Worm (Caenorhabditis elegans): ENCODE measurements around the gene cnc-1.

Gene cnc-1

ce11 chrV:1414615-1415433, 29.3 kb downstream of the cnc-1 start:
- peak; percentile 63 for TF ChIP-seq elt-2 (tag; optimal IDR thresholded peaks at IDR 0.05)
- TF ChIP-seq egl-13 (tag; optimal IDR thresholded peaks at IDR 0.05): peak; percentile 88
- no peak for TF ChIP-seq vab-15 (tag; optimal IDR thresholded peaks at IDR 0.05)
- TF ChIP-seq pax-3 (tag; optimal IDR thresholded peaks at IDR 0.05): no peak
- TF ChIP-seq lin-14 (GFP tag; optimal IDR thresholded peaks at IDR 0.05): peak; percentile 61
- TF ChIP-seq tbx-2 (tag; optimal IDR thresholded peaks at IDR 0.05): no peak
- peak; percentile 10 for TF ChIP-seq dsc-1 (tag; optimal IDR thresholded peaks at IDR 0.05)
- TF ChIP-seq nhr-47 (tag; optimal IDR thresholded peaks at IDR 0.05): peak; percentile 50
- no peak for TF ChIP-seq aha-1 (tag; optimal IDR thresholded peaks at IDR 0.05)
- TF ChIP-seq fkh-10 (GFP tag; optimal IDR thresholded peaks at IDR 0.05): no peak
- no peak for TF ChIP-seq lin-15B (tag; optimal IDR thresholded peaks at IDR 0.05)
- TF ChIP-seq nhr-71 (tag; optimal IDR thresholded peaks at IDR 0.05): peak; percentile 20
- TF ChIP-seq elt-3 (tag; optimal IDR thresholded peaks at IDR 0.05): no peak
- TF ChIP-seq snu-23 (GFP tag; optimal IDR thresholded peaks at IDR 0.05): no peak
- no peak for TF ChIP-seq ceh-88 (GFP tag; IDR thresholded peaks at IDR 0.05)

DNA sequence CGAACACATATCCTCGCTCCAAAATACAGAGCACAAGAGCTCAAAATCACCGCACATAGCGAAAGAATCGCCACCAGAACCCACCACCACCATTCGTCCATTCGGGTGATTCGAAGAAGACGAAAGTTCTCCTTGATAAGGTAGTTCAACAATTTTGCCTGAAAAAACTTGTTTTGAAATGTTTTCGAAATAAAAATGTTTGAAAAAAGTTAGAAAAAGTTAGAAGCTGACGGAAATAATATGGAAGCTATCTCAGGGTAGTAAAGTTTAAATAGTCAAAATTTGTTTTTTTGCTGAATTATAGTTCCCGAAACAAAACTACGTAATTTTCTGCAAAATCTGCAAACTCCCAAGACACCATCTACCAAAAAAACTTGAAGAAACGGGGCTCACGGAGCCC, 32.6 kb downstream of the cnc-1 start, which contains the start of gene snt-5:
Gene snt-5 (minus strand): TSS at position 101 of the 400 bp plus-strand sequence.
- no peak for TF ChIP-seq efl-1 (optimal IDR thresholded peaks at IDR 0.05)
- TF ChIP-seq efl-1 (GFP tag; optimal IDR thresholded peaks at IDR 0.05 in 1 of 2): peak in 1 of 2 experiments; percentile 36
- TF ChIP-seq snu-23 (GFP tag; optimal IDR thresholded peaks at IDR 0.05): no peak

DNA sequence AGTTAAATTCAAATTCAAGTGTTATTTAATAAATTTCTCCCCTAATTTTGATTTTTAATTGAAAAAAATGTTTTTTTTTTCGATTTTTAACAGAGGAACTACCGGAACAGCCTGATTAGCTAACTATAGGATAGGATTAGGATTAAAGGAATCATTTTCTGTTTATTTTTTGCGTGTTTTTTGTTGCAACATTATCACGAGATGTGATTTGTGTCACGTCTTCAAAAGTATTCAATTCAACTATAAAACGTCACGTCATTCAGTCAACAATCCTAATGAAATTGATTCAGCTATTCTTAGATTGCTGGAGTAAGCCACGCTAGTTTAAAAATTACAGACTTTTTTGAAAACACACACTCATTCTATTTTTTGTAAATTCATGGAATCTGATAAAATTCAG, 33.4 kb downstream of the cnc-1 start:
- no peak for TF ChIP-seq grh-1 (GFP tag; IDR thresholded peaks at IDR 0.05)
- peak; percentile 17 for TF ChIP-seq nhr-71 (tag; optimal IDR thresholded peaks at IDR 0.05)
- TF ChIP-seq pax-3 (tag; optimal IDR thresholded peaks at IDR 0.05): peak; percentile 62
- TF ChIP-seq lsy-2 (tag; optimal IDR thresholded peaks at IDR 0.05): no peak
- no peak for TF ChIP-seq lin-14 (GFP tag; optimal IDR thresholded peaks at IDR 0.05)
- no peak for TF ChIP-seq ztf-11 (tag; optimal IDR thresholded peaks at IDR 0.05)
- TF ChIP-seq nhr-47 (tag; optimal IDR thresholded peaks at IDR 0.05): peak; percentile 7
- TF ChIP-seq sox-4 (tag; optimal IDR thresholded peaks at IDR 0.05): peak; percentile 63
- no peak for TF ChIP-seq unc-130 (tag; optimal IDR thresholded peaks at IDR 0.05)
- TF ChIP-seq dsc-1 (tag; optimal IDR thresholded peaks at IDR 0.05): peak; percentile 83

DNA sequence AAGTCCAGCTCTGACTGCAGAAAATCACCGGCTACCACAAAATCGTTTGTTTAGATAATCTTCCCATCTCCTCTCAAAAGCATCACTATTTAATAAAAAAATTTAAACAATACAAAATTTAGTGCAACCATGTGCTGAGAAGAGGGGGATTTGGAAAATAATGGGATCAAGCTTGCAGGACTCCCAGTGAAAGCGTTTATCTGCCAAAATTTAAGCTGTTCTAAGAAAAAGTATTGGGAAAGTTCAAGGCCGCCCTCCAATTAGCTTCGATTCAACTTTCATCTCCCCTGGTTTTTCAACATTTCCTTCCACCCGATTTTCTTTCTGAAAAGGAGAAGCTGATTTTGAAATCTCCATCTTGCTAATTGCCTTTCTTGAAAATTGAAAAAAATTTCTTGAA, 36.0 kb downstream of the cnc-1 start:
- TF ChIP-seq nhr-90 (tag; optimal IDR thresholded peaks at IDR 0.05; ENCODE audit: poor library complexity): no peak
- TF ChIP-seq nhr-47 (tag; optimal IDR thresholded peaks at IDR 0.05): peak; percentile 7
- TF ChIP-seq lin-35 (GFP tag; optimal IDR thresholded peaks at IDR 0.05): no peak
- TF ChIP-seq dsc-1 (tag; optimal IDR thresholded peaks at IDR 0.05): peak; percentile 57
- peak; percentile 58 for TF ChIP-seq sox-4 (tag; optimal IDR thresholded peaks at IDR 0.05)
- TF ChIP-seq zip-4 (GFP tag; optimal IDR thresholded peaks at IDR 0.05): no peak
- TF ChIP-seq xbp-1 (tag; optimal IDR thresholded peaks at IDR 0.05): no peak

All from whole organism, L1 larva.